Worm (Caenorhabditis elegans) whole organism, mixed stage, embryonic: ENCODE measurements around the gene F47B8.3.

Experiments used
- blmp-1 ChIP-seq: fragments of 150-350 bp; optimal IDR thresholded peaks from 2 replicates; lab custom pipeline; 2014; ENCODE audit warnings: missing biosample characterization, missing genetic modification characterization
- ceh-39 ChIP-seq: fragments of 150-350 bp; optimal IDR thresholded peaks from 2 replicates; lab custom pipeline; 2014; ENCODE audit warnings: missing biosample characterization, missing genetic modification characterization
- ceh-43 ChIP-seq: fragments of 200-800 bp; sonication (Bioruptor generic); optimal IDR thresholded peaks from 2 replicates; lab custom pipeline; 2018; ENCODE audit warnings: mild to moderate bottlenecking, missing genetic modification characterization, moderate library complexity, missing compliant biosample characterization
- elt-1 ChIP-seq: sonication (generic microtip); optimal IDR thresholded peaks from 2 replicates; lab custom pipeline; 2017; ENCODE audit warnings: missing genetic modification characterization, mild to moderate bottlenecking, missing compliant biosample characterization, antibody characterized with exemption, moderate library complexity, borderline replicate concordance; ENCODE audit not compliant: insufficient read depth
- lsy-2 ChIP-seq: fragments of 150-350 bp; optimal IDR thresholded peaks from 2 replicates; lab custom pipeline; 2014; ENCODE audit warnings: missing biosample characterization, missing genetic modification characterization
- nhr-12 ChIP-seq: fragments of 150-350 bp; optimal IDR thresholded peaks from 2 replicates; lab custom pipeline; 2014; ENCODE audit warnings: missing biosample characterization, missing genetic modification characterization
- nhr-28 ChIP-seq: fragments of 150-350 bp; optimal IDR thresholded peaks from 2 replicates; lab custom pipeline; 2014; ENCODE audit warnings: missing biosample characterization, missing genetic modification characterization
- nhr-76 ChIP-seq: sonication (generic microtip); optimal IDR thresholded peaks from 2 replicates; lab custom pipeline; 2017; ENCODE audit warnings: missing biosample characterization, missing genetic modification characterization
- pha-4 ChIP-seq: fragments of 150-350 bp; optimal IDR thresholded peaks from 2 replicates; lab custom pipeline; 2018; ENCODE audit warnings: missing biosample characterization, missing genetic modification reagents, missing genetic modification characterization
- sptf-1 ChIP-seq: sonication (generic microtip); optimal IDR thresholded peaks from 2 replicates; lab custom pipeline; 2017; ENCODE audit warnings: mild to moderate bottlenecking, missing genetic modification characterization, moderate library complexity, missing compliant biosample characterization
- unc-120 ChIP-seq: sonication (generic microtip); optimal IDR thresholded peaks from 2 replicates; lab custom pipeline; 2017; ENCODE audit warnings: missing genetic modification characterization, missing compliant biosample characterization; ENCODE audit not compliant: poor library complexity, severe bottlenecking
- unc-62 ChIP-seq: fragments of 150-350 bp; optimal IDR thresholded peaks from 2 replicates; lab custom pipeline; 2014; ENCODE audit warnings: missing biosample characterization, missing genetic modification reagents, missing genetic modification characterization
- zip-8 ChIP-seq: fragments of 150-350 bp; optimal IDR thresholded peaks from 2 replicates; lab custom pipeline; 2014; ENCODE audit warnings: missing biosample characterization, missing genetic modification characterization
- ztf-11 ChIP-seq: fragments of 150-350 bp; optimal IDR thresholded peaks from 2 replicates; lab custom pipeline; 2014; ENCODE audit warnings: missing biosample characterization, missing genetic modification characterization

ce11 chrV:14316525-14316924 is 6.3 kb downstream of the F47B8.3 start, which contains the start of gene F47B8.2:
- TF ChIP-seq nhr-12 (no peak), lsy-2 (no peak), ztf-11 (no peak), ceh-43 (GFP tag; lab: Kevin White, UChicago) (no peak), sptf-1 (tag; lab: Kevin White, UChicago) (no peak), nhr-76 (tag; lab: Kevin White, UChicago) (no peak), zip-8 (tag; lab: Kevin White, UChicago) (no peak), ceh-39 (no peak), nhr-28 (no peak), unc-62 (GFP tag; lab: Kevin White, UChicago) (no peak), pha-4 (tag; lab: Kevin White, UChicago) (no peak), unc-120 (tag; lab: Kevin White, UChicago) (no peak), elt-1 (tag; lab: Kevin White, UChicago) (no peak), blmp-1 (tag; lab: Kevin White, UChicago) (no peak)
